Fruit fly (Drosophila melanogaster): Measurements from ENCODE around the gene tj.

- TF ChIP-seq Snoo (tag; optimal IDR thresholded peaks at IDR 0.05) (no peak), CG34367 (tag; optimal IDR thresholded peaks at IDR 0.05) (no peak), EcR (GFP tag; optimal IDR thresholded peaks at IDR 0.05) (no peak), CG13204 (GFP tag; optimal IDR thresholded peaks at IDR 0.05) (no peak), D1 (tag; optimal IDR thresholded peaks at IDR 0.05) (no peak)
Observed at dm6 chr2L:19415133-19415532, 48.9 kb upstream of the tj start.
